Worm (Caenorhabditis elegans) whole organism, late embryonic: ENCODE results near the gene csn-5.

Source experiments
- dve-1 ChIP-seq: sonication (generic microtip); optimal IDR thresholded peaks from 2 replicates; lab custom pipeline; 2017; ENCODE audit warnings: antibody characterized with exemption, mild to moderate bottlenecking, missing genetic modification characterization, missing compliant biosample characterization
- mec-3 ChIP-seq: sonication (generic microtip); optimal IDR thresholded peaks from 2 replicates; lab custom pipeline; 2016; ENCODE audit warnings: borderline replicate concordance, missing genetic modification characterization, missing compliant biosample characterization
- pha-4 ChIP-seq: fragments of 150-350 bp; optimal IDR thresholded peaks from 2 replicates; lab custom pipeline; 2018; ENCODE audit warnings: missing biosample characterization, missing genetic modification reagents, missing genetic modification characterization

DNA sequence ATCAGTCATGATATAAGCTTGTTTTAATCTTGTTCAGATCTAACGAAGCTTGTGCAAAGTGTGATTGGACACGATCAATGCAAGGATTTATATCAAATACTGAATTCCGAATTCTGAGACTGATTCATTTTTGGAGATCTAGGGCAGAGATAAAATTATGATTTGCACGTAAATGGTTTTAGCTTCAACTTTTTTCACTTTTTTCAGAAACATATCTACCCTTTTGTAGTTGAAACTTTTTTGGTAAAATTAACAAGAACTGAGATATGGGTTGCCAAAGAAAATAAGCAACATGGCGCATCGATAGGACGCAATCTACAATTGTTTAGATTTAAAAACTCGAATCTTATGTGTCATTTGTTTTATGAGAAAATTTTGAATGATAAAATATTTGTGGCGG, 28.7 kb downstream of the csn-5 start, which contains the start of gene C55C3.4:
- no peak for TF ChIP-seq dve-1 (tag; lab: Kevin White, UChicago)
- TF ChIP-seq mec-3 (tag; lab: Kevin White, UChicago) = no peak
- TF ChIP-seq pha-4 = no peak
